Worm (Caenorhabditis elegans) whole organism, L2 larva: Measurements from ENCODE around the gene ZK1240.3.

ENCODE experiments used
- R02D3.7 ChIP-seq: fragments of 150-350 bp; optimal IDR thresholded peaks from 2 replicates; lab custom pipeline; 2014; ENCODE audit warnings: missing biosample characterization, missing genetic modification characterization
- aly-2 ChIP-seq: fragments of 150-350 bp; optimal IDR thresholded peaks from 2 replicates; lab custom pipeline; 2014; ENCODE audit warnings: missing biosample characterization, missing genetic modification characterization
- dmd-4 ChIP-seq: sonication (generic microtip); optimal IDR thresholded peaks from 2 replicates; lab custom pipeline; 2017; ENCODE audit warnings: missing biosample characterization, missing genetic modification characterization
- lin-39 ChIP-seq: fragments of 150-350 bp; optimal IDR thresholded peaks from 2 replicates; lab custom pipeline; 2014; ENCODE audit warnings: missing biosample characterization, missing genetic modification reagents, missing genetic modification characterization
- nhr-25 ChIP-seq: fragments of 150-350 bp; sonication (generic microtip); optimal IDR thresholded peaks from 3 replicates; lab custom pipeline; 2014; ENCODE audit warnings: missing biosample characterization, missing genetic modification characterization
- unc-62 ChIP-seq: fragments of 150-350 bp; optimal IDR thresholded peaks from 2 replicates; lab custom pipeline; 2014; ENCODE audit warnings: missing biosample characterization, missing genetic modification reagents, missing genetic modification characterization

DNA sequence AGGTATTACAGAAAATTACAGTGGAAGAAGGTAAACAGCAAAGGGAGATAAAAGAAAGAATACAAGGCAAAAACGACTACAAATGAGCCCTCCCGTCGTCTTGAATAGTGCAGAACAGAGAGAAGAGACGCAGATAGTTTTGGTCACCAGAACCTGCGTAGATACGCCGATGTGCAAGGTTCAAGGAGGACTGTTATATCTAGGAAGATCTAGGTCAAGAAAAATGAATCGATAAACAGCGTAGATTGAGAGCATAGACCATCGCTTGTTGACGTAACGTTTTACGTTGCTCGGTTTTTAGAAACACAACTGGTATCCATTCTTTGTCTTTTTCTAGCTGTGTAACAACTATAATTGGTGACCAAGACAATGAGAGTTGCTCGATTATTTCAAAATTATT lies 19.3 kb upstream of the ZK1240.3 start, which contains the start of gene B0281.5:
- TF ChIP-seq lin-39 (no peak), unc-62 (GFP tag; lab: Kevin White, UChicago) (no peak), dmd-4 (tag; lab: Kevin White, UChicago) (no peak), R02D3.7 (tag; lab: Kevin White, UChicago) (no peak), nhr-25 (no peak), aly-2 (tag; lab: Kevin White, UChicago) (no peak)
